Worm (Caenorhabditis elegans): Measurements from ENCODE around the gene C05C8.5.

DNA sequence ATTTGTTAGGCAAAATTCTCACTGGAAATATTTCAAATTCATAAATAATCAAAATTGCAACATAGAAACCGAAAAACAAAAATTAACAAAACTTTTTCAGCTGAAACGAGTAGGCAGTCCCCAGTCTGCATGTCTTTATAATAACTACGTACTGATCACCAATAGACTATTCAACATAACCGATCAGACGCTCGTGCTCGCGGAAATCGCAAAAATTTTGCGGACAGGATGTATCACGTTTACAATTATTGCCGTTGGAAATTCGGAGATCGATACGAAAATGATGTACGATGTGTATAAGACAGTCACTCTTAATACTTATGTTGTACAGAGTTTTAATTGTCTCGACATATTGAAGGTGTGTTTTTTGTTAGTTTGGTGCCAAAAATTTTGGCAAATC is 33.3 kb downstream of the C05C8.5 start:
- TF ChIP-seq sup-37 (GFP tag; optimal IDR thresholded peaks at IDR 0.05) (no peak), lir-3 (tag; optimal IDR thresholded peaks at IDR 0.05; ENCODE audit: poor library complexity) (no peak), sox-4 (tag; optimal IDR thresholded peaks at IDR 0.05) (no peak), lin-39 (tag; optimal IDR thresholded peaks at IDR 0.05) (no peak), ama-1 (optimal IDR thresholded peaks at IDR 0.05) (no peak), elt-3 (tag; optimal IDR thresholded peaks at IDR 0.05) (no peak), skn-1 (tag; optimal IDR thresholded peaks at IDR 0.05) (no peak), mep-1 (tag; optimal IDR thresholded peaks at IDR 0.05) (no peak), pqm-1 (tag; optimal IDR thresholded peaks at IDR 0.05) (no peak), lin-35 (GFP tag; optimal IDR thresholded peaks at IDR 0.05) (no peak), egl-13 (tag; optimal IDR thresholded peaks at IDR 0.05) (no peak), lsy-2 (tag; optimal IDR thresholded peaks at IDR 0.05) (no peak), ztf-4 (tag; optimal IDR thresholded peaks at IDR 0.05) (no peak), ceh-63 (GFP tag; optimal IDR thresholded peaks at IDR 0.05) (no peak)

Data from whole organism, L1 larva.